Worm (Caenorhabditis elegans): ENCODE measurements around the gene ocr-3.

- TF ChIP-seq K02D7.2 (tag; optimal IDR thresholded peaks at IDR 0.05) (no peak), K09A11.1 (tag; optimal IDR thresholded peaks at IDR 0.05; ENCODE audit: insufficient read depth) (no peak), sdc-2 (tag; optimal IDR thresholded peaks at IDR 0.05) (no peak), ceh-24 (tag; optimal IDR thresholded peaks at IDR 0.05) (no peak), ama-1 (optimal IDR thresholded peaks at IDR 0.05) (no peak), ceh-6 (GFP tag; optimal IDR thresholded peaks at IDR 0.05) (no peak), sox-4 (tag; optimal IDR thresholded peaks at IDR 0.05) (no peak), T23F11.4 (GFP tag; optimal IDR thresholded peaks at IDR 0.05) (no peak), unc-86 (tag; optimal IDR thresholded peaks at IDR 0.05) (no peak), hlh-6 (tag; optimal IDR thresholded peaks at IDR 0.05) (no peak), unc-42 (tag; optimal IDR thresholded peaks at IDR 0.05) (no peak), ceh-45 (GFP tag; IDR thresholded peaks at IDR 0.05) (no peak), dve-1 (tag; optimal IDR thresholded peaks at IDR 0.05) (no peak)
Measured at ce11 chrX:15160923-15161322, 7.6 kb upstream of the ocr-3 start.
